Worm (Caenorhabditis elegans) whole organism, L4 larva: Measurements from ENCODE around the gene C27B7.9.
A peak's percentile ranks its signal among the peaks of the same experiment; 100 is the strongest.

Experiments
- F37D6.2 ChIP-seq: sonication (generic microtip); optimal IDR thresholded peaks from 2 replicates; lab custom pipeline; 2016; ENCODE audit warnings: mild to moderate bottlenecking, missing genetic modification characterization, missing compliant biosample characterization
- T20F7.1 ChIP-seq: fragments of 200-800 bp; sonication (Bioruptor generic); optimal IDR thresholded peaks from 2 replicates; lab custom pipeline; 2018; ENCODE audit warnings: mild to moderate bottlenecking, missing genetic modification characterization, missing compliant biosample characterization
- T26A8.4 ChIP-seq: fragments of 200-800 bp; sonication (Bioruptor generic); IDR thresholded peaks from 2 replicates; pipeline ENCODE4 v1.3.6; 2022; ENCODE audit warnings: missing genetic modification characterization, missing compliant biosample characterization
- Y105C5A.15 ChIP-seq: fragments of 200-800 bp; sonication (Bioruptor generic); IDR thresholded peaks from 2 replicates; pipeline ENCODE4 v1.3.6; 2022; ENCODE audit warnings: missing genetic modification characterization, missing compliant biosample characterization
- Y75B8A.6 ChIP-seq: fragments of 200-800 bp; sonication (Bioruptor generic); IDR thresholded peaks from 2 replicates; pipeline ENCODE4 v1.3.6; 2022; ENCODE audit warnings: missing genetic modification reagents, missing genetic modification characterization, missing compliant biosample characterization
- aly-2 ChIP-seq: sonication (generic microtip); optimal IDR thresholded peaks from 2 replicates; lab custom pipeline; 2018; ENCODE audit warnings: missing biosample characterization, missing genetic modification characterization
- arid-1 ChIP-seq: fragments of 200-800 bp; sonication (Bioruptor generic); conservative IDR thresholded peaks from 2 replicates; pipeline ENCODE4 v1.3.6; 2022; ENCODE audit warnings: missing genetic modification reagents, missing genetic modification characterization, missing compliant biosample characterization
- cey-2 ChIP-seq: sonication (generic microtip); optimal IDR thresholded peaks from 3 replicates; lab custom pipeline; 2017; ENCODE audit warnings: missing genetic modification characterization, mild to moderate bottlenecking, missing compliant biosample characterization, antibody characterized with exemption, borderline replicate concordance; ENCODE audit not compliant: insufficient read depth
- daf-16 ChIP-seq, 3 experiments: sonication (generic microtip); optimal IDR thresholded peaks; 2 replicates each; lab custom pipeline; 2016 to 2017; ENCODE audit warnings: missing genetic modification characterization in 3 of 3, missing genetic modification reagents in 3 of 3, mild to moderate bottlenecking in 2 of 3, missing compliant biosample characterization in 2 of 3, missing biosample characterization in 1 of 3, moderate library complexity in 1 of 3
- daf-19 ChIP-seq: fragments of 200-800 bp; sonication (Bioruptor generic); conservative IDR thresholded peaks from 2 replicates; pipeline ENCODE4 v1.3.6; 2022; ENCODE audit warnings: missing genetic modification characterization, missing compliant biosample characterization
- dmd-6 ChIP-seq: fragments of 200-800 bp; sonication (Bioruptor generic); IDR thresholded peaks from 2 replicates; pipeline ENCODE4 v1.3.6; 2022; ENCODE audit warnings: missing genetic modification reagents, missing genetic modification characterization, missing compliant biosample characterization
- dpl-1 ChIP-seq: fragments of 150-350 bp; optimal IDR thresholded peaks from 2 replicates; lab custom pipeline; 2014; ENCODE audit warnings: missing biosample characterization, missing genetic modification reagents, missing genetic modification characterization
- duxl-1 ChIP-seq: sonication (generic microtip); optimal IDR thresholded peaks from 2 replicates; lab custom pipeline; 2016; ENCODE audit warnings: mild to moderate bottlenecking, missing genetic modification characterization, moderate library complexity, missing compliant biosample characterization; ENCODE audit not compliant: poor library complexity
- dve-1 ChIP-seq: sonication (generic microtip); optimal IDR thresholded peaks from 2 replicates; lab custom pipeline; 2017; ENCODE audit warnings: antibody characterized with exemption, mild to moderate bottlenecking, missing genetic modification characterization, missing compliant biosample characterization; ENCODE audit not compliant: insufficient read depth
- hlh-30 ChIP-seq: sonication (generic microtip); optimal IDR thresholded peaks from 2 replicates; lab custom pipeline; 2017; ENCODE audit warnings: antibody characterized with exemption, mild to moderate bottlenecking, missing genetic modification characterization, missing compliant biosample characterization; ENCODE audit not compliant: insufficient read depth
- hmg-1.1 ChIP-seq: fragments of 200-800 bp; sonication (Bioruptor generic); IDR thresholded peaks from 2 replicates; pipeline ENCODE4 v1.3.6; 2022; ENCODE audit warnings: missing genetic modification reagents, missing genetic modification characterization, missing compliant biosample characterization
- lin-13 ChIP-seq: fragments of 150-350 bp; optimal IDR thresholded peaks from 2 replicates; lab custom pipeline; 2014; ENCODE audit warnings: missing biosample characterization, missing genetic modification reagents, missing genetic modification characterization
- lin-15B ChIP-seq: fragments of 150-350 bp; sonication (generic microtip); optimal IDR thresholded peaks from 3 replicates; lab custom pipeline; 2014; ENCODE audit warnings: missing biosample characterization, missing genetic modification characterization
- lin-38 ChIP-seq: fragments of 200-800 bp; sonication (Bioruptor generic); IDR thresholded peaks from 2 replicates; pipeline ENCODE4 v1.3.6; 2022; ENCODE audit warnings: missing genetic modification reagents, missing genetic modification characterization, missing compliant biosample characterization
- lsy-2 ChIP-seq, 2 experiments: fragments of 150-350 bp in 1 of 2; sonication (generic microtip) in 1 of 2; optimal IDR thresholded peaks; 2 replicates each; lab custom pipeline; 2014 to 2017; ENCODE audit warnings: missing biosample characterization in 2 of 2, missing genetic modification characterization in 2 of 2
- madf-9 ChIP-seq: fragments of 200-800 bp; sonication (Bioruptor generic); conservative IDR thresholded peaks from 2 replicates; pipeline ENCODE4 v1.3.6; 2022; ENCODE audit warnings: missing genetic modification reagents, missing genetic modification characterization, missing compliant biosample characterization
- mdl-1 ChIP-seq, 2 experiments: fragments of 150-350 bp in 1 of 2; sonication (generic microtip) in 1 of 2; optimal IDR thresholded peaks; 2 replicates each; lab custom pipeline; 2014 to 2017; ENCODE audit warnings: missing biosample characterization in 2 of 2, missing genetic modification characterization in 2 of 2
- mdt-29 ChIP-seq: fragments of 200-800 bp; sonication (Bioruptor generic); IDR thresholded peaks from 2 replicates; pipeline ENCODE4 v1.3.6; 2022; ENCODE audit warnings: missing genetic modification reagents, missing genetic modification characterization, missing compliant biosample characterization
- mep-1 ChIP-seq: fragments of 150-350 bp; sonication (generic microtip); optimal IDR thresholded peaks from 3 replicates; lab custom pipeline; 2014; ENCODE audit warnings: missing biosample characterization, missing genetic modification characterization
- mxl-3 ChIP-seq: fragments of 200-800 bp; sonication (Bioruptor generic); optimal IDR thresholded peaks from 2 replicates; lab custom pipeline; 2018; ENCODE audit warnings: mild to moderate bottlenecking, missing genetic modification characterization, missing compliant biosample characterization
- nhr-102 ChIP-seq: sonication (generic microtip); optimal IDR thresholded peaks from 2 replicates; lab custom pipeline; 2016; ENCODE audit warnings: mild to moderate bottlenecking, missing genetic modification characterization, moderate library complexity, missing compliant biosample characterization
- nhr-11 ChIP-seq: fragments of 150-350 bp; optimal IDR thresholded peaks from 2 replicates; lab custom pipeline; 2014; ENCODE audit warnings: missing biosample characterization, missing genetic modification characterization
- nhr-28 ChIP-seq: fragments of 150-350 bp; optimal IDR thresholded peaks from 2 replicates; lab custom pipeline; 2014; ENCODE audit warnings: missing biosample characterization, missing genetic modification characterization
- nhr-48 ChIP-seq: sonication (generic microtip); optimal IDR thresholded peaks from 2 replicates; lab custom pipeline; 2016; ENCODE audit warnings: mild to moderate bottlenecking, missing genetic modification characterization, missing compliant biosample characterization
- nhr-6 ChIP-seq: fragments of 150-350 bp; optimal IDR thresholded peaks from 2 replicates; lab custom pipeline; 2014; ENCODE audit warnings: missing biosample characterization, missing genetic modification characterization
- nhr-77 ChIP-seq: fragments of 150-350 bp; optimal IDR thresholded peaks from 2 replicates; lab custom pipeline; 2014; ENCODE audit warnings: missing biosample characterization, missing genetic modification characterization
- pha-4 ChIP-seq, 2 experiments: fragments of 150-350 bp in 1 of 2; fragments of 200-800 bp in 1 of 2; sonication (Bioruptor generic) in 1 of 2; IDR thresholded peaks in 1 of 2; optimal IDR thresholded peaks in 1 of 2; 2 replicates each; pipeline versions ENCODE4 v1.3.6 to Lab custom; 2014 to 2022; ENCODE audit warnings: missing genetic modification characterization in 2 of 2, missing genetic modification reagents in 2 of 2, missing biosample characterization in 1 of 2, missing compliant biosample characterization in 1 of 2
- pqm-1 ChIP-seq: sonication (generic microtip); optimal IDR thresholded peaks from 2 replicates; lab custom pipeline; 2017; ENCODE audit warnings: missing biosample characterization, missing genetic modification characterization
- rbr-2 ChIP-seq: sonication (generic microtip); optimal IDR thresholded peaks from 2 replicates; lab custom pipeline; 2016; ENCODE audit warnings: missing genotype, missing genetic modification characterization, missing compliant biosample characterization
- saeg-2 ChIP-seq: fragments of 200-800 bp; sonication (Bioruptor generic); IDR thresholded peaks from 2 replicates; pipeline ENCODE4 v1.3.6; 2022; ENCODE audit warnings: missing genetic modification reagents, missing genetic modification characterization, missing compliant biosample characterization
- sdz-12 ChIP-seq: fragments of 200-800 bp; sonication (Bioruptor generic); optimal IDR thresholded peaks from 2 replicates; lab custom pipeline; 2018; ENCODE audit warnings: mild to moderate bottlenecking, missing genetic modification characterization, missing compliant biosample characterization
- skn-1 ChIP-seq: fragments of 150-350 bp; optimal IDR thresholded peaks from 2 replicates; lab custom pipeline; 2014; ENCODE audit warnings: missing biosample characterization, missing genetic modification characterization
- spr-1 ChIP-seq: sonication (generic microtip); optimal IDR thresholded peaks from 2 replicates; lab custom pipeline; 2016; ENCODE audit warnings: mild to moderate bottlenecking, missing genetic modification characterization, missing compliant biosample characterization
- spr-3 ChIP-seq: fragments of 200-800 bp; sonication (Bioruptor generic); optimal IDR thresholded peaks from 2 replicates; lab custom pipeline; 2018; ENCODE audit warnings: mild to moderate bottlenecking, missing genetic modification characterization, missing compliant biosample characterization
- unc-62 ChIP-seq, 3 experiments: fragments of 150-350 bp in 1 of 3; sonication (generic microtip); optimal IDR thresholded peaks in 2 of 3; peaks in 1 of 3; 1 replicate in 1 of 3; 2 replicates in 2 of 3; lab custom pipeline; 2014 to 2017; ENCODE audit warnings: missing biosample characterization in 3 of 3, missing genetic modification characterization in 3 of 3, missing genetic modification reagents in 3 of 3, missing genotype in 1 of 3
- vab-7 ChIP-seq: fragments of 200-800 bp; sonication (Bioruptor generic); IDR thresholded peaks from 2 replicates; pipeline ENCODE4 v1.3.6; 2022; ENCODE audit warnings: missing genetic modification reagents, missing genetic modification characterization, missing compliant biosample characterization
- zip-11 ChIP-seq: fragments of 200-800 bp; sonication (Bioruptor generic); IDR thresholded peaks from 2 replicates; pipeline ENCODE4 v1.3.6; 2022; ENCODE audit warnings: missing genetic modification characterization, missing compliant biosample characterization
- zip-2 ChIP-seq: fragments of 150-350 bp; optimal IDR thresholded peaks from 2 replicates; lab custom pipeline; 2014; ENCODE audit warnings: missing biosample characterization, missing genetic modification characterization
- ztf-7 ChIP-seq: fragments of 150-350 bp; optimal IDR thresholded peaks from 2 replicates; lab custom pipeline; 2014; ENCODE audit warnings: missing biosample characterization, missing genetic modification characterization

Gene C27B7.9

ce11 chrIV:8891131-8891530 is 24.8 kb downstream of the C27B7.9 start, which contains the start of gene spr-2:
TSS of gene spr-2 (plus strand) at chrIV:8891462.
- TF ChIP-seq lin-15B (tag; lab: Kevin White, UChicago) (no peak), spr-1 (tag; lab: Kevin White, UChicago) (peak; percentile 33), duxl-1 (tag; lab: Kevin White, UChicago) (peak; percentile 35), F37D6.2 (tag; lab: Kevin White, UChicago) (peak; percentile 35), Y105C5A.15 (no peak), zip-11 (no peak), nhr-28 (tag; lab: Kevin White, UChicago) (peak; percentile 38), unc-62 (GFP tag; optimal IDR thresholded peaks at IDR 0.05 in 1 of 2; lab: Kevin White, UChicago) (no peak), unc-62 (tag; optimal IDR thresholded peaks at IDR 0.05; lab: Kevin White, UChicago) (no peak), lsy-2 (tag; optimal IDR thresholded peaks at IDR 0.05; lab: Kevin White, UChicago) (peak in 1 of 2 experiments; percentile 88), hmg-1.1 (GFP tag; lab: Robert Waterston, UW) (peak; percentile 66; the same call in 1 of the 2 replicates), lin-38 (peak; percentile 75), mep-1 (tag; lab: Kevin White, UChicago) (peak; percentile 79), nhr-102 (peak; percentile 68), pha-4 (GFP tag; IDR thresholded peaks at IDR 0.05; lab: Robert Waterston, UW) (0 out of 2 replicates have a peak, but pooled peaks have one; percentile 35), pha-4 (tag; optimal IDR thresholded peaks at IDR 0.05; lab: Kevin White, UChicago) (peak; percentile 61), Y75B8A.6 (GFP tag; lab: Robert Waterston, UW) (no peak), rbr-2 (peak; percentile 73), nhr-77 (tag; lab: Kevin White, UChicago) (no peak), daf-16 (GFP tag; optimal IDR thresholded peaks at IDR 0.05; lab: Kevin White, UChicago) (peak; percentile 7 to 34), daf-16 (tag; optimal IDR thresholded peaks at IDR 0.05; lab: Kevin White, UChicago) (peak; percentile 62), hlh-30 (peak; percentile 70), cey-2 (tag; lab: Kevin White, UChicago) (no peak), mxl-3 (GFP tag; lab: Kevin White, UChicago) (peak; percentile 44), aly-2 (no peak), zip-2 (tag; lab: Kevin White, UChicago) (peak; percentile 22), lin-13 (GFP tag; lab: Kevin White, UChicago) (peak; percentile 19), sdz-12 (GFP tag; lab: Kevin White, UChicago) (no peak), dpl-1 (GFP tag; lab: Kevin White, UChicago) (peak; percentile 86), vab-7 (GFP tag; lab: Robert Waterston, UW) (peak; percentile 60), nhr-11 (tag; lab: Kevin White, UChicago) (peak; percentile 65), mdt-29 (GFP tag; lab: Robert Waterston, UW) (no peak), T20F7.1 (peak; percentile 79), daf-19 (GFP tag; lab: Robert Waterston, UW) (no peak), skn-1 (no peak), arid-1 (GFP tag; lab: Robert Waterston, UW) (no peak), nhr-48 (tag; lab: Kevin White, UChicago) (peak; percentile 26), dve-1 (peak; percentile 67), ztf-7 (tag; lab: Kevin White, UChicago) (peak; percentile 62), saeg-2 (GFP tag; lab: Robert Waterston, UW) (no peak), madf-9 (GFP tag; lab: Robert Waterston, UW) (no peak), spr-3 (peak; percentile 32), pqm-1 (peak; percentile 1), mdl-1 (tag; optimal IDR thresholded peaks at IDR 0.05; lab: Kevin White, UChicago) (no peak), T26A8.4 (peak; percentile 51; the same call in 1 of the 2 replicates), nhr-6 (tag; lab: Kevin White, UChicago) (peak; percentile 60), dmd-6 (0 out of 2 replicates have a peak, but pooled peaks have one; percentile 27)
